Fruit fly (Drosophila melanogaster): Measurements from ENCODE around the gene CG33272.

CG33272 gene

dm6 chr3L:11547302-11547994, 37.1 kb upstream of the CG33272 start:
- TF ChIP-seq Dll (GFP tag; IDR thresholded peaks at IDR 0.05; ENCODE audit: partially characterized antibody) (no peak), CG5180 (GFP tag; optimal IDR thresholded peaks at IDR 0.05) (no peak), sqz (GFP tag; optimal IDR thresholded peaks at IDR 0.05) (peak; percentile 29), az2 (GFP tag; optimal IDR thresholded peaks at IDR 0.05) (no peak), grau (tag; optimal IDR thresholded peaks at IDR 0.05) (peak; percentile 71), kni (GFP tag; optimal IDR thresholded peaks at IDR 0.05) (peak; percentile 77), Vsx1 (GFP tag; optimal IDR thresholded peaks at IDR 0.05) (peak; percentile 47), Nf-YB (GFP tag; optimal IDR thresholded peaks at IDR 0.05) (no peak), Doc3 (GFP tag; IDR thresholded peaks at IDR 0.05; ENCODE audit: partially characterized antibody) (no peak), chinmo (GFP tag; IDR thresholded peaks at IDR 0.05; ENCODE audit: partially characterized antibody) (0 out of 4 replicates have a peak, but pooled peaks have one; percentile 39), CG2129 (GFP tag; IDR thresholded peaks at IDR 0.05; ENCODE audit: partially characterized antibody) (no peak), pfk (GFP tag; optimal IDR thresholded peaks at IDR 0.05) (no peak), inv (GFP tag; IDR thresholded peaks at IDR 0.05; ENCODE audit: partially characterized antibody) (no peak)

- TF ChIP-seq CG11247 (GFP tag; IDR thresholded peaks at IDR 0.05) (0 out of 2 replicates have a peak, but pooled peaks have one; percentile 30), HLH3B (GFP tag; IDR thresholded peaks at IDR 0.05) (0 out of 2 replicates have a peak, but pooled peaks have one; percentile 15), Dfd (GFP tag; optimal IDR thresholded peaks at IDR 0.05) (no peak), kni (GFP tag; optimal IDR thresholded peaks at IDR 0.05) (no peak), sim (GFP tag; IDR thresholded peaks at IDR 0.05) (no peak), lmd (GFP tag; IDR thresholded peaks at IDR 0.05) (0 out of 2 replicates have a peak, but pooled peaks have one; percentile 16), Ptx1 (GFP tag; IDR thresholded peaks at IDR 0.05) (0 out of 2 replicates have a peak, but pooled peaks have one; percentile 7), pum (GFP tag; optimal IDR thresholded peaks at IDR 0.05) (no peak), hkb (optimal IDR thresholded peaks at IDR 0.05) (no peak), hkb (GFP tag; IDR thresholded peaks at IDR 0.05) (0 out of 2 replicates have a peak, but pooled peaks have one; percentile 20), tio (GFP tag; optimal IDR thresholded peaks at IDR 0.05) (peak; percentile 4), CG8944 (GFP tag; optimal IDR thresholded peaks at IDR 0.05) (no peak), nom (GFP tag; optimal IDR thresholded peaks at IDR 0.05) (peak; percentile 30), CG32532 (GFP tag; IDR thresholded peaks at IDR 0.05) (0 out of 2 replicates have a peak, but pooled peaks have one; percentile 34)
These were observed 33.4 kb upstream of the CG33272 start for dm6 chr3L:11543681-11544299.

- no peak for TF ChIP-seq Six4 (GFP tag; optimal IDR thresholded peaks at IDR 0.05)
- TF ChIP-seq Rfx (GFP tag; IDR thresholded peaks at IDR 0.05) = 0 out of 2 replicates have a peak, but pooled peaks have one; percentile 33
- no peak for TF ChIP-seq CG15011 (GFP tag; optimal IDR thresholded peaks at IDR 0.05)
- TF ChIP-seq CTCF (GFP tag; optimal IDR thresholded peaks at IDR 0.05) = no peak
- TF ChIP-seq Ravus (GFP tag; IDR thresholded peaks at IDR 0.05) = no peak
- TF ChIP-seq Neu2 (GFP tag; optimal IDR thresholded peaks at IDR 0.05; ENCODE audit: borderline replicate concordance) = no peak
- TF ChIP-seq YL-1 (GFP tag; optimal IDR thresholded peaks at IDR 0.05) = no peak
- TF ChIP-seq br (optimal IDR thresholded peaks at IDR 0.05) = no peak
- TF ChIP-seq sd (tag; optimal IDR thresholded peaks at IDR 0.05) = peak; percentile 10
- TF ChIP-seq Ets97D (GFP tag; optimal IDR thresholded peaks at IDR 0.05) = no peak
- no peak for TF ChIP-seq scrt (GFP tag; optimal IDR thresholded peaks at IDR 0.05)
- no peak for TF ChIP-seq twi (tag; optimal IDR thresholded peaks at IDR 0.05)
- TF ChIP-seq CG2120 (GFP tag; optimal IDR thresholded peaks at IDR 0.05) = peak; percentile 26
- no peak for TF ChIP-seq CG3847 (GFP tag; IDR thresholded peaks at IDR 0.05)
- TF ChIP-seq vvl (GFP tag; IDR thresholded peaks at IDR 0.05) = no peak
- TF ChIP-seq CG10274 (GFP tag; optimal IDR thresholded peaks at IDR 0.05) = no peak
- no peak for TF ChIP-seq vnd (GFP tag; IDR thresholded peaks at IDR 0.05; ENCODE audit: partially characterized antibody)
- no peak for TF ChIP-seq CG18619 (GFP tag; optimal IDR thresholded peaks at IDR 0.05)
- no peak for TF ChIP-seq Oli (tag; optimal IDR thresholded peaks at IDR 0.05)
- peak; percentile 77 for TF ChIP-seq sens (GFP tag)
- TF ChIP-seq stwl (tag; optimal IDR thresholded peaks at IDR 0.05) = no peak
- no peak for TF ChIP-seq jumu (GFP tag; optimal IDR thresholded peaks at IDR 0.05)
These were observed 32.6 kb upstream of the CG33272 start for dm6 chr3L:11542948-11543347.
